Worm (Caenorhabditis elegans): ENCODE results near the gene mac-1.

DNA sequence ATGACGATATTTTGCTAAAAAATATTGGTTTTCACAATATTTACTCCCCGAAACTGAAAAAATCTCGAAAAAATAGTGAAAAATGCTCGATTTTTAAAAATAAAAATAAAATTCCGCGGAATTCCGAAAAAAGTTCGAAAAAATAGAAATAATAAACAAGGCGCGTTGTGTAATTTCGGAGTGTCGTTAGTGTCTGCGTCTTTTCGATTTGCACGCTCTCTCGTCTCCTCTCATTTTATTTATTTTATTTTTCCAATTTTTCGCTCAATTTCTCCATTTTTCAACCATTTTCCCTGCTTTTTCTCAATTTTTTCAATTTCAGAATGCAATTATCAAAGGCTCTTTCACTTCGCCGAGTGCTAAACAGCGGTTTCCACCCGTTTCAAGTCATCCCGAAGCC, 17.2 kb upstream of the mac-1 start, which contains the start of gene mrpl-20:
- no peak for TF ChIP-seq ceh-82 (tag; optimal IDR thresholded peaks at IDR 0.05)
- no peak for TF ChIP-seq nhr-25 (tag; optimal IDR thresholded peaks at IDR 0.05; ENCODE audit: borderline replicate concordance, insufficient read depth)
- no peak for TF ChIP-seq R02D3.7 (tag; optimal IDR thresholded peaks at IDR 0.05)
- no peak for TF ChIP-seq fkh-10 (GFP tag; optimal IDR thresholded peaks at IDR 0.05)
- TF ChIP-seq mep-1 (tag; optimal IDR thresholded peaks at IDR 0.05), result no peak
- no peak for TF ChIP-seq lin-13 (GFP tag; optimal IDR thresholded peaks at IDR 0.05)
- no peak for TF ChIP-seq ctbp-1 (GFP tag; IDR thresholded peaks at IDR 0.05)
- peak in 1 of 2 experiments; percentile 53 for TF ChIP-seq unc-62 (GFP tag; optimal IDR thresholded peaks at IDR 0.05 in 1 of 2)
- no peak for TF ChIP-seq unc-62 (tag; optimal IDR thresholded peaks at IDR 0.05)
- no peak for TF ChIP-seq ces-1 (GFP tag; optimal IDR thresholded peaks at IDR 0.05)
- no peak for TF ChIP-seq F37D6.2 (tag; optimal IDR thresholded peaks at IDR 0.05)
- no peak for TF ChIP-seq duxl-1 (tag; optimal IDR thresholded peaks at IDR 0.05; ENCODE audit: poor library complexity)
- no peak for TF ChIP-seq vab-7 (GFP tag; IDR thresholded peaks at IDR 0.05)
- no peak for TF ChIP-seq F10B5.3 (tag; optimal IDR thresholded peaks at IDR 0.05)
